Fruit fly (Drosophila melanogaster) whole organism, embryonic: ENCODE measurements around the gene Prp16.
A peak's percentile ranks its signal among the peaks of the same experiment; 100 is the strongest.

Source experiments
- Abd-B ChIP-seq: fragments of 200-800 bp; sonication (Bioruptor generic); optimal IDR thresholded peaks from 2 replicates; lab custom pipeline; 2018; ENCODE audit warnings: missing biosample characterization, mild to moderate bottlenecking, missing genetic modification characterization, moderate library complexity
- Ada2b ChIP-seq: fragments of 200-800 bp; sonication (Bioruptor generic); IDR thresholded peaks from 2 replicates; pipeline ENCODE4 v1.3.6; 2022; ENCODE audit warnings: missing biosample characterization, missing genetic modification characterization
- Atf-2 ChIP-seq: fragments of 200-800 bp; sonication (Bioruptor generic); optimal IDR thresholded peaks from 2 replicates; lab custom pipeline; 2016; ENCODE audit warnings: missing biosample characterization, missing genetic modification characterization
- CG12236 ChIP-seq: fragments of 200-800 bp; sonication (Bioruptor generic); optimal IDR thresholded peaks from 2 replicates; lab custom pipeline; 2016; ENCODE audit warnings: missing biosample characterization, missing genetic modification characterization
- CG12744 ChIP-seq: fragments of 200-800 bp; sonication (Bioruptor generic); optimal IDR thresholded peaks from 2 replicates; lab custom pipeline; 2016; ENCODE audit warnings: missing biosample characterization, missing genetic modification characterization
- CG17385 ChIP-seq: fragments of 200-800 bp; sonication (Bioruptor generic); optimal IDR thresholded peaks from 3 replicates; lab custom pipeline; 2018; ENCODE audit warnings: missing biosample characterization, mild to moderate bottlenecking, missing genetic modification characterization
- CG17612 ChIP-seq: fragments of 200-800 bp; sonication (Bioruptor generic); IDR thresholded peaks from 2 replicates; pipeline ENCODE4 v1.3.6; 2022; ENCODE audit warnings: missing biosample characterization, missing genetic modification characterization
- CG17829 ChIP-seq: fragments of 200-800 bp; optimal IDR thresholded peaks from 2 replicates; lab custom pipeline; 2019; ENCODE audit warnings: missing biosample characterization, mild to moderate bottlenecking, missing genetic modification characterization, moderate library complexity
- CG18619 ChIP-seq: fragments of 200-800 bp; sonication (Bioruptor generic); optimal IDR thresholded peaks from 3 replicates; lab custom pipeline; 2017; ENCODE audit warnings: missing biosample characterization, mild to moderate bottlenecking, missing genetic modification characterization
- CG2129 ChIP-seq: fragments of 200-800 bp; sonication (Bioruptor generic); IDR thresholded peaks from 2 replicates; pipeline ENCODE4 v1.3.6; 2022; ENCODE audit warnings: missing biosample characterization, missing genetic modification characterization; ENCODE audit not compliant: partially characterized antibody
- CG31388 ChIP-seq: fragments of 200-800 bp; sonication (Bioruptor generic); optimal IDR thresholded peaks from 2 replicates; lab custom pipeline; 2016; ENCODE audit warnings: missing biosample characterization, missing genetic modification characterization
- CG3995 ChIP-seq: fragments of 200-800 bp; sonication (Bioruptor generic); optimal IDR thresholded peaks from 3 replicates; lab custom pipeline; 2016; ENCODE audit warnings: missing biosample characterization, missing genetic modification characterization
- CG4424 ChIP-seq: fragments of 200-800 bp; sonication (Bioruptor generic); optimal IDR thresholded peaks from 3 replicates; lab custom pipeline; 2016; ENCODE audit warnings: missing biosample characterization, missing genetic modification characterization
- CG6272 ChIP-seq: fragments of 200-800 bp; sonication (Bioruptor generic); IDR thresholded peaks from 2 replicates; pipeline ENCODE4 v1.3.6; 2022; ENCODE audit warnings: missing biosample characterization, missing genetic modification characterization
- CG6791 ChIP-seq: fragments of 200-800 bp; sonication (Bioruptor generic); IDR thresholded peaks from 3 replicates; pipeline ENCODE4 v1.3.6; 2022; ENCODE audit warnings: missing biosample characterization, missing genetic modification characterization; ENCODE audit not compliant: partially characterized antibody
- CG7372 ChIP-seq: fragments of 200-800 bp; sonication (Bioruptor generic); IDR thresholded peaks from 2 replicates; pipeline ENCODE4 v1.3.6; 2022; ENCODE audit warnings: missing biosample characterization, missing genetic modification characterization
- CG7963 ChIP-seq: fragments of 200-800 bp; sonication (Bioruptor generic); IDR thresholded peaks from 3 replicates; pipeline ENCODE4 v1.3.6; 2022; ENCODE audit warnings: missing biosample characterization, missing genetic modification characterization; ENCODE audit not compliant: partially characterized antibody
- CG8281 ChIP-seq: fragments of 200-800 bp; sonication (Bioruptor generic); optimal IDR thresholded peaks from 2 replicates; lab custom pipeline; 2018; ENCODE audit warnings: missing biosample characterization, mild to moderate bottlenecking, missing genetic modification characterization, moderate library complexity
- CG9437 ChIP-seq: fragments of 200-800 bp; sonication (Bioruptor generic); optimal IDR thresholded peaks from 2 replicates; lab custom pipeline; 2018; ENCODE audit warnings: missing biosample characterization, mild to moderate bottlenecking, missing genetic modification characterization
- CG9876 ChIP-seq: fragments of 200-800 bp; sonication (Bioruptor generic); optimal IDR thresholded peaks from 2 replicates; lab custom pipeline; 2016; ENCODE audit warnings: missing biosample characterization, missing genetic modification characterization
- CTCF ChIP-seq: fragments of 200-800 bp; sonication (Bioruptor generic); optimal IDR thresholded peaks from 2 replicates; lab custom pipeline; 2017; ENCODE audit warnings: missing biosample characterization, mild to moderate bottlenecking, missing genetic modification characterization, moderate library complexity
- Deaf1 ChIP-seq: fragments of 200-800 bp; optimal IDR thresholded peaks from 3 replicates; lab custom pipeline; 2019; ENCODE audit warnings: missing biosample characterization, mild to moderate bottlenecking, missing genetic modification characterization, moderate library complexity
- Doc3 ChIP-seq: fragments of 200-800 bp; sonication (Bioruptor generic); IDR thresholded peaks from 3 replicates; pipeline ENCODE4 v1.3.6; 2022; ENCODE audit warnings: missing biosample characterization, missing genetic modification characterization; ENCODE audit not compliant: partially characterized antibody
- Ets65A ChIP-seq: fragments of 200-800 bp; sonication (Bioruptor generic); peaks from one replicate; lab custom pipeline; 2016; ENCODE audit warnings: missing biosample characterization, missing genetic modification characterization
- Ets97D ChIP-seq: fragments of 200-800 bp; sonication (Bioruptor generic); optimal IDR thresholded peaks from 3 replicates; lab custom pipeline; 2016; ENCODE audit warnings: missing biosample characterization, missing genetic modification characterization
- Fer1 ChIP-seq: fragments of 200-800 bp; sonication (Bioruptor generic); optimal IDR thresholded peaks from 2 replicates; lab custom pipeline; 2017; ENCODE audit warnings: missing biosample characterization, mild to moderate bottlenecking, missing genetic modification characterization
- Gsc ChIP-seq: fragments of 200-800 bp; sonication (Bioruptor generic); IDR thresholded peaks from 2 replicates; pipeline ENCODE4 v1.3.6; 2022; ENCODE audit warnings: missing biosample characterization, missing genetic modification characterization
- HLH4C ChIP-seq: fragments of 200-800 bp; sonication (Bioruptor generic); IDR thresholded peaks from 3 replicates; pipeline ENCODE4 v1.3.6; 2022; ENCODE audit warnings: missing biosample characterization, missing genetic modification characterization; ENCODE audit not compliant: partially characterized antibody
- MBD-R2 ChIP-seq: fragments of 200-800 bp; sonication (Bioruptor generic); IDR thresholded peaks from 2 replicates; pipeline ENCODE4 v1.3.6; 2022; ENCODE audit warnings: missing biosample characterization, missing genetic modification characterization
- MESR4 ChIP-seq: fragments of 200-800 bp; sonication (Bioruptor generic); optimal IDR thresholded peaks from 2 replicates; lab custom pipeline; 2018; ENCODE audit warnings: missing biosample characterization, mild to moderate bottlenecking, missing genetic modification characterization, moderate library complexity
- Med ChIP-seq: fragments of 200-800 bp; sonication (Bioruptor generic); peaks from one replicate; lab custom pipeline; 2016; ENCODE audit warnings: missing biosample characterization, missing genetic modification characterization, mild to moderate bottlenecking, inconsistent platforms, moderate library complexity
- Myb ChIP-seq: fragments of 200-800 bp; sonication (Bioruptor generic); optimal IDR thresholded peaks from 2 replicates; lab custom pipeline; 2016; ENCODE audit warnings: missing biosample characterization, missing genetic modification characterization
- Opbp ChIP-seq: fragments of 200-800 bp; sonication (Bioruptor generic); IDR thresholded peaks from 3 replicates; pipeline ENCODE4 v1.3.6; 2022; ENCODE audit warnings: missing biosample characterization, missing genetic modification characterization; ENCODE audit not compliant: partially characterized antibody
- ac ChIP-seq: fragments of 200-800 bp; sonication (Bioruptor generic); optimal IDR thresholded peaks from 3 replicates; lab custom pipeline; 2017; ENCODE audit warnings: missing biosample characterization, mild to moderate bottlenecking, missing genetic modification characterization
- crc ChIP-seq: fragments of 200-800 bp; sonication (Bioruptor generic); optimal IDR thresholded peaks from 2 replicates; lab custom pipeline; 2016; ENCODE audit warnings: missing biosample characterization, missing genetic modification characterization
- ftz-f1 ChIP-seq: fragments of 200-800 bp; sonication (Bioruptor generic); optimal IDR thresholded peaks from 2 replicates; lab custom pipeline; 2016; ENCODE audit warnings: missing biosample characterization, missing genetic modification characterization
- lola ChIP-seq, 3 experiments: fragments of >200 bp in 2 of 3; fragments of 200-800 bp in 1 of 3; sonication (Bioruptor generic) in 1 of 3; optimal IDR thresholded peaks; 2 replicates each; lab custom pipeline; 2017 to 2019; ENCODE audit warnings: missing biosample characterization in 3 of 3, missing genetic modification characterization in 3 of 3, mild to moderate bottlenecking in 1 of 3, moderate library complexity in 1 of 3
- nerfin-2 ChIP-seq: fragments of 200-800 bp; sonication (Bioruptor generic); IDR thresholded peaks from 2 replicates; pipeline ENCODE4 v1.3.6; 2022; ENCODE audit warnings: missing biosample characterization, missing genetic modification characterization; ENCODE audit not compliant: partially characterized antibody
- otp ChIP-seq: fragments of 200-800 bp; sonication (Bioruptor generic); IDR thresholded peaks from 3 replicates; pipeline ENCODE4, ENCODE4 v1.3.6; 2022; ENCODE audit warnings: missing biosample characterization, missing genetic modification characterization
- pan ChIP-seq, 4 experiments: fragments of >200 bp in 3 of 4; fragments of 200-800 bp in 1 of 4; sonication (Bioruptor generic) in 1 of 4; optimal IDR thresholded peaks in 3 of 4; IDR thresholded peaks in 1 of 4; 2 replicates each; pipeline versions ENCODE4 v1.3.6 to Lab custom; 2017 to 2022; ENCODE audit warnings: missing biosample characterization in 2 of 4, missing genetic modification characterization in 2 of 4, mixed read lengths in 1 of 4
- pb ChIP-seq: fragments of 200-800 bp; sonication (Bioruptor generic); optimal IDR thresholded peaks from 3 replicates; lab custom pipeline; 2016; ENCODE audit warnings: missing biosample characterization, missing genetic modification characterization
- phol ChIP-seq: fragments of 200-800 bp; sonication (Bioruptor generic); optimal IDR thresholded peaks from 3 replicates; lab custom pipeline; 2018; ENCODE audit warnings: missing biosample characterization, mild to moderate bottlenecking, missing genetic modification characterization, moderate library complexity
- scrt ChIP-seq: fragments of 200-800 bp; sonication (Bioruptor generic); optimal IDR thresholded peaks from 2 replicates; lab custom pipeline; 2018; ENCODE audit warnings: missing biosample characterization, mild to moderate bottlenecking, missing genetic modification characterization, moderate library complexity
- sens-2 ChIP-seq: fragments of 200-800 bp; sonication (Bioruptor generic); IDR thresholded peaks from 2 replicates; pipeline ENCODE4 v1.3.6; 2022; ENCODE audit warnings: missing biosample characterization, missing genetic modification characterization
- sna ChIP-seq: fragments of 200-800 bp; sonication (Bioruptor generic); IDR thresholded peaks from 2 replicates; pipeline ENCODE4 v1.3.6; 2022; ENCODE audit warnings: missing biosample characterization, missing genetic modification characterization; ENCODE audit not compliant: partially characterized antibody
- sob ChIP-seq: fragments of 200-800 bp; sonication (Bioruptor generic); IDR thresholded peaks from 2 replicates; pipeline ENCODE4 v1.3.6; 2022; ENCODE audit warnings: missing biosample characterization, missing genetic modification characterization
- sug ChIP-seq: fragments of 200-800 bp; optimal IDR thresholded peaks from 2 replicates; lab custom pipeline; 2019; ENCODE audit warnings: missing biosample characterization, mild to moderate bottlenecking, missing genetic modification characterization, moderate library complexity
- trem ChIP-seq: fragments of 200-800 bp; optimal IDR thresholded peaks from 3 replicates; lab custom pipeline; 2019; ENCODE audit warnings: missing biosample characterization, mild to moderate bottlenecking, missing genetic modification characterization, moderate library complexity
- zen ChIP-seq: fragments of 200-800 bp; sonication (Bioruptor generic); optimal IDR thresholded peaks from 3 replicates; lab custom pipeline; 2018; ENCODE audit warnings: missing biosample characterization, mild to moderate bottlenecking, missing genetic modification characterization, moderate library complexity

The Prp16 gene

dm6 chrX:14233843-14234337 is 32.7 kb downstream of the Prp16 start, which contains the start of gene CG42271 (continued):
- TF ChIP-seq lola (GFP tag; optimal IDR thresholded peaks at IDR 0.05; lab: Kevin White, UChicago) (peak in 1 of 3 experiments; percentile 48), Deaf1 (tag; lab: Kevin White, UChicago) (peak; percentile 14), Abd-B (peak; percentile 41), Ada2b (GFP tag; lab: Robert Waterston, UW) (0 out of 2 replicates have a peak, but pooled peaks have one; percentile 13), CG2129 (GFP tag; lab: Robert Waterston, UW) (peak; percentile 62), CTCF (GFP tag; lab: Kevin White, UChicago) (no peak), Gsc (GFP tag; lab: Robert Waterston, UW) (no peak), CG9437 (GFP tag; lab: Kevin White, UChicago) (peak; percentile 38), CG4424 (peak; percentile 28), CG7372 (GFP tag; lab: Robert Waterston, UW) (peak; percentile 35; the same call in 1 of the 2 replicates), trem (tag; lab: Kevin White, UChicago) (peak; percentile 50), CG17385 (GFP tag; lab: Kevin White, UChicago) (peak; percentile 13), MBD-R2 (GFP tag; lab: Robert Waterston, UW) (peak; percentile 47), CG9876 (GFP tag; lab: Kevin White, UChicago) (no peak), ftz-f1 (peak; percentile 15), CG18619 (peak; percentile 30), HLH4C (GFP tag; lab: Robert Waterston, UW) (peak; percentile 91), ac (GFP tag; lab: Kevin White, UChicago) (no peak), nerfin-2 (peak; percentile 79), CG7963 (GFP tag; lab: Robert Waterston, UW) (peak; percentile 72; the same call in 2 of the 3 replicates), MESR4 (GFP tag; lab: Kevin White, UChicago) (peak; percentile 91), CG3995 (GFP tag; lab: Kevin White, UChicago) (no peak), zen (tag; lab: Kevin White, UChicago) (peak; percentile 53), Myb (peak; percentile 5), pb (GFP tag; lab: Kevin White, UChicago) (no peak), pan (optimal IDR thresholded peaks at IDR 0.05; lab: Kevin White, UChicago) (no peak), pan (GFP tag; optimal IDR thresholded peaks at IDR 0.05 in 1 of 2, IDR thresholded peaks at IDR 0.05 in 1 of 2) (peak in 1 of 2 experiments; percentile 6), CG6272 (GFP tag; lab: Robert Waterston, UW) (peak; percentile 54; the same call in 1 of the 2 replicates), Ets65A (GFP tag; lab: Kevin White, UChicago) (peak; percentile 58), sob (GFP tag; lab: Robert Waterston, UW) (peak; percentile 52), CG12236 (GFP tag; lab: Kevin White, UChicago) (no peak), Opbp (GFP tag; lab: Robert Waterston, UW) (peak; percentile 85), Doc3 (peak; percentile 96), CG8281 (tag; lab: Kevin White, UChicago) (no peak), CG17612 (GFP tag; lab: Robert Waterston, UW) (no peak), Atf-2 (no peak), scrt (GFP tag; lab: Kevin White, UChicago) (no peak), CG17829 (tag; lab: Kevin White, UChicago) (peak; percentile 44), sens-2 (no peak), CG12744 (no peak), Ets97D (peak; percentile 44), sug (tag; lab: Kevin White, UChicago) (peak; percentile 63), otp (0 out of 3 replicates have a peak, but pooled peaks have one; percentile 7), crc (GFP tag; lab: Kevin White, UChicago) (no peak), Med (GFP tag; lab: Kevin White, UChicago) (peak; percentile 60), CG6791 (peak; percentile 81), Fer1 (GFP tag; lab: Kevin White, UChicago) (peak; percentile 46), phol (tag; lab: Kevin White, UChicago) (peak; percentile 64), sna (GFP tag; lab: Robert Waterston, UW) (peak; percentile 95), CG31388 (GFP tag; lab: Kevin White, UChicago) (no peak)
